Worm (Caenorhabditis elegans): ENCODE data around the gene alfa-1.

Gene alfa-1

ce11 chrII:7631677-7632210 is 30.6 kb downstream of the alfa-1 start:
- TF ChIP-seq ceh-82 (tag; optimal IDR thresholded peaks at IDR 0.05) (no peak), fkh-10 (GFP tag; optimal IDR thresholded peaks at IDR 0.05) (peak; percentile 79), lsy-2 (tag; optimal IDR thresholded peaks at IDR 0.05) (peak in 1 of 2 experiments; percentile 62)

- TF ChIP-seq Y75B8A.6 (GFP tag; IDR thresholded peaks at IDR 0.05) (no peak), dmd-9 (GFP tag; IDR thresholded peaks at IDR 0.05) (no peak), attf-4 (tag; optimal IDR thresholded peaks at IDR 0.05) (no peak), nhr-48 (tag; optimal IDR thresholded peaks at IDR 0.05) (peak; percentile 62), lin-39 (tag; optimal IDR thresholded peaks at IDR 0.05) (no peak), dmd-6 (GFP tag; IDR thresholded peaks at IDR 0.05) (peak; percentile 23; the same call in 1 of the 2 replicates), nhr-28 (tag; optimal IDR thresholded peaks at IDR 0.05) (peak; percentile 33), egl-43 (GFP tag; IDR thresholded peaks at IDR 0.05) (no peak), ctbp-1 (GFP tag; IDR thresholded peaks at IDR 0.05) (0 out of 2 replicates have a peak, but pooled peaks have one; percentile 14), mdl-1 (tag; optimal IDR thresholded peaks at IDR 0.05) (peak; percentile 3 to 70), ama-1 (optimal IDR thresholded peaks at IDR 0.05) (no peak), cey-2 (tag; optimal IDR thresholded peaks at IDR 0.05; ENCODE audit: borderline replicate concordance, insufficient read depth) (peak; percentile 69), nhr-10 (tag; optimal IDR thresholded peaks at IDR 0.05) (peak; percentile 61), gei-8 (GFP tag; optimal IDR thresholded peaks at IDR 0.05) (no peak), nhr-41 (GFP tag; IDR thresholded peaks at IDR 0.05) (no peak), hif-1 (tag; optimal IDR thresholded peaks at IDR 0.05) (no peak), nhr-11 (tag; optimal IDR thresholded peaks at IDR 0.05) (no peak), daf-8 (GFP tag; IDR thresholded peaks at IDR 0.05) (no peak), T26A8.4 (GFP tag; IDR thresholded peaks at IDR 0.05) (no peak), skn-1 (tag; optimal IDR thresholded peaks at IDR 0.05) (no peak), hlh-11 (tag; optimal IDR thresholded peaks at IDR 0.05) (peak; percentile 12), zip-11 (GFP tag; IDR thresholded peaks at IDR 0.05) (no peak), ztf-7 (tag; optimal IDR thresholded peaks at IDR 0.05) (no peak), mxl-3 (GFP tag; optimal IDR thresholded peaks at IDR 0.05) (peak; percentile 41), nhr-42 (GFP tag; IDR thresholded peaks at IDR 0.05) (no peak), F49E8.2 (tag; optimal IDR thresholded peaks at IDR 0.05; ENCODE audit: borderline replicate concordance) (no peak)
These were observed 31.2 kb downstream of the alfa-1 start for ce11 chrII:7631171-7631570.

ce11 chrII:7630052-7630451 is 32.3 kb downstream of the alfa-1 start:
- peak; percentile 93 for TF ChIP-seq aha-1 (tag)
- no peak for TF ChIP-seq lin-29 (GFP tag; IDR thresholded peaks at IDR 0.05)

ce11 chrII:7628640-7629039 is 33.7 kb downstream of the alfa-1 start:
- TF ChIP-seq madf-9 (GFP tag; conservative IDR thresholded peaks at IDR 0.05) (no peak), unc-39 (tag; optimal IDR thresholded peaks at IDR 0.05) (no peak), fos-1 (tag; optimal IDR thresholded peaks at IDR 0.05) (no peak), zip-2 (tag; optimal IDR thresholded peaks at IDR 0.05) (no peak), dmd-6 (GFP tag; IDR thresholded peaks at IDR 0.05) (no peak), Y5F2A.4 (GFP tag; optimal IDR thresholded peaks at IDR 0.05) (no peak), mdl-1 (tag; optimal IDR thresholded peaks at IDR 0.05) (no peak), hlh-30 (tag; optimal IDR thresholded peaks at IDR 0.05; ENCODE audit: insufficient read depth) (peak; percentile 53), ztf-7 (tag; optimal IDR thresholded peaks at IDR 0.05) (no peak), lin-39 (tag; optimal IDR thresholded peaks at IDR 0.05) (no peak), mxl-3 (GFP tag; optimal IDR thresholded peaks at IDR 0.05) (peak; percentile 21)

Data from whole organism, L4 larva.